Fruit fly (Drosophila melanogaster) S2 (cell line): ENCODE measurements around the gene ChAT.

ENCODE experiments used
- CG8478 ChIP-seq: fragments of >200 bp; optimal IDR thresholded peaks from 2 replicates; lab custom pipeline; 2018
- CTCF ChIP-seq, 2 experiments: fragments of >200 bp; optimal IDR thresholded peaks; 2 replicates each; lab custom pipeline; 2018

DNA sequence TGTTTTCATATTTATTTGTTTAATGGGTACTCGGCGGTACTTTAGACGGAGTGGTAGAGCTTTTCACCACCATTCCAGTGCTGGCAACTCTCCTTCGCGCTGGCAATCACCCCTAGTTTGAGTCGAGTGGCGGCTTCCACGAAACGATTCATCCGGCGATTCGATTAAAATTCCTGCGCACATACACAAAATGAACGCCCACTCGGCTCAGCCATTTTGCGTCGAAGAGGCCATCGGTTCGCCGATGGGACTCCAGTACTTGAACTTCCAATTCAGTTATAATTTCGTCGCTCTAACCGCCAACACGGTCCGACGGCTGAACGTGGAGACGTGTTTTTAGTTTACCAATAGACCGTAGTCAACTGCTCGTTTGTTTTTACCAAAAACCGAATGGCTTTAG lies 25.0 kb upstream of the ChAT start, which contains the start of the genes CG46318 and ChT:
- no peak for TF ChIP-seq CG8478 (lab: Kevin White, UChicago)
- no peak for TF ChIP-seq CTCF (optimal IDR thresholded peaks at IDR 0.05; lab: Kevin White, UChicago)
